Fruit fly (Drosophila melanogaster): ENCODE results near the gene na.

DNA sequence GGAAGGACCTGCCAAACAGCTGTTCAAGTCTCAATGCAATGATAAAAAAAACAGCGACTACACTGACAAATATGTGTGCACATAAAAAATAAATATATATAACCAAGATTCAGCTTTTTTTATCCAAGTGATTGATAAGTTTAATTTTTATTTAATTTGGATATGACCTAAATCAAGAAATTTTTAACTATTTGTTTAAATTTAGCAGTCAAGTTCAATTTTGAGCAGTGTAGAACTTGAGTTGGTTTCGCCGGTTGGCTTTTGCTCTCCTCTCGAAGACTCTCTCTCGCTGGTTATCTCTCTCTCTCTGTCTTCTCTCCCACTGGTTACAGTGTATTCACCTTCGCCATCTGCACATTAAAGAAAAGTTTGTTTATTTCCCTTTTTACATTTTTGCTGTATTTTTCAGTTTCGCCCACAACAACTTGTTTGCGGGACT, 48.1 kb upstream of the na start:
- TF ChIP-seq Ets98B (GFP tag; IDR thresholded peaks at IDR 0.05) = peak; percentile 94
- TF ChIP-seq CG13204 (GFP tag; optimal IDR thresholded peaks at IDR 0.05) = peak; percentile 93
- TF ChIP-seq CG10348 (GFP tag; IDR thresholded peaks at IDR 0.05) = peak; percentile 59; the same call in 1 of the 2 replicates
- peak; percentile 93 for TF ChIP-seq EcR (GFP tag; optimal IDR thresholded peaks at IDR 0.05)
- TF ChIP-seq CG15710 (tag; optimal IDR thresholded peaks at IDR 0.05) = peak; percentile 98

Data from whole organism, pupa.